Fruit fly (Drosophila melanogaster) whole organism, wandering third instar larva: ENCODE measurements around the gene Tsen2.

Experiments
- h ChIP-seq: fragments of 200-800 bp; sonication (Bioruptor generic); optimal IDR thresholded peaks from 3 replicates; lab custom pipeline; 2016; ENCODE audit warnings: missing biosample characterization, mild to moderate bottlenecking, missing genetic modification characterization
- psq ChIP-seq: fragments of 200-800 bp; sonication (Bioruptor generic); optimal IDR thresholded peaks from 3 replicates; lab custom pipeline; 2017; ENCODE audit warnings: missing biosample characterization, mild to moderate bottlenecking, missing genetic modification characterization, moderate library complexity

DNA sequence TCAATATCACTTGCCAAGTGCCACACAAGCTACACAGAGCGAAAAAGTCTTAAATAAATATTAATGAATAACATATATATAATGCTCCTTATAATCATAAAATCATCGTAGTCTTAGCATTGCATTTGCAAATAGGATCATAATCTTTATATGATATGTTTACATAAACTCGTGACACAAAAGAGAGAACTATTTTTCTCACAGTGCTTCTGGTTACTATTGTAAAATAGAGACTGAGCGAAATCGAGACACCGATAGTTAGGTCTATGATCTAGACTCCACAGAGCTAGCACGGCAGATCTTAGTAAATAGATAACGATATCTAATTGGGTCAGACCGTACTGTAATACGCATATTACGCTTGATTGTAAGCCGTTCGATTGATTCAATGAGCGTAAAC lies 19.9 kb upstream of the Tsen2 start:
- no peak for TF ChIP-seq h (GFP tag; lab: Kevin White, UChicago)
- no peak for TF ChIP-seq psq (GFP tag; lab: Kevin White, UChicago)
